Fruit fly (Drosophila melanogaster) whole organism, embryonic: ENCODE results near the gene Syx5.

Source experiments
- Abd-B ChIP-seq: fragments of 200-800 bp; sonication (Bioruptor generic); optimal IDR thresholded peaks from 2 replicates; lab custom pipeline; 2018; ENCODE audit warnings: missing biosample characterization, mild to moderate bottlenecking, missing genetic modification characterization, moderate library complexity
- Atf-2 ChIP-seq: fragments of 200-800 bp; sonication (Bioruptor generic); optimal IDR thresholded peaks from 2 replicates; lab custom pipeline; 2016; ENCODE audit warnings: missing biosample characterization, missing genetic modification characterization
- Atf6 ChIP-seq: fragments of 200-800 bp; sonication (Bioruptor generic); IDR thresholded peaks from 2 replicates; pipeline ENCODE4 v1.3.6; 2022; ENCODE audit warnings: missing biosample characterization, missing genetic modification characterization
- BtbVII ChIP-seq: fragments of 200-800 bp; sonication (Bioruptor generic); optimal IDR thresholded peaks from 3 replicates; lab custom pipeline; 2017; ENCODE audit warnings: missing biosample characterization, mild to moderate bottlenecking, missing genetic modification characterization
- CG11093 ChIP-seq: fragments of 200-800 bp; sonication (Bioruptor generic); IDR thresholded peaks from 3 replicates; pipeline ENCODE4 v1.3.6; 2022; ENCODE audit warnings: missing biosample characterization, missing genetic modification characterization
- CG11398 ChIP-seq: fragments of 200-800 bp; sonication (Bioruptor generic); optimal IDR thresholded peaks from 2 replicates; lab custom pipeline; 2016; ENCODE audit warnings: missing biosample characterization, missing genetic modification characterization
- CG15269 ChIP-seq: fragments of 200-800 bp; sonication (Bioruptor generic); optimal IDR thresholded peaks from 2 replicates; lab custom pipeline; 2018; ENCODE audit warnings: missing biosample characterization, mild to moderate bottlenecking, missing genetic modification characterization, moderate library complexity
- CG16815 ChIP-seq: fragments of 200-800 bp; sonication (Bioruptor generic); optimal IDR thresholded peaks from 3 replicates; lab custom pipeline; 2017; ENCODE audit warnings: missing biosample characterization, mild to moderate bottlenecking, missing genetic modification characterization
- CG17612 ChIP-seq: fragments of 200-800 bp; sonication (Bioruptor generic); IDR thresholded peaks from 2 replicates; pipeline ENCODE4 v1.3.6; 2022; ENCODE audit warnings: missing biosample characterization, missing genetic modification characterization
- CG1792 ChIP-seq: fragments of 200-800 bp; sonication (Bioruptor generic); optimal IDR thresholded peaks from 2 replicates; lab custom pipeline; 2016; ENCODE audit warnings: missing biosample characterization, missing genetic modification characterization
- CG2120 ChIP-seq: fragments of 200-800 bp; sonication (Bioruptor generic); optimal IDR thresholded peaks from 3 replicates; lab custom pipeline; 2016; ENCODE audit warnings: missing biosample characterization, missing genetic modification characterization
- CG2678 ChIP-seq: fragments of 200-800 bp; sonication (Bioruptor generic); optimal IDR thresholded peaks from 3 replicates; lab custom pipeline; 2019; ENCODE audit warnings: missing biosample characterization, mild to moderate bottlenecking, missing genetic modification characterization, moderate library complexity
- CG31224 ChIP-seq: fragments of 200-800 bp; sonication (Bioruptor generic); IDR thresholded peaks from 2 replicates; pipeline ENCODE4 v1.3.6; 2022; ENCODE audit warnings: missing biosample characterization, missing genetic modification characterization
- CG31365 ChIP-seq: fragments of 200-800 bp; sonication (Bioruptor generic); optimal IDR thresholded peaks from 2 replicates; lab custom pipeline; 2018; ENCODE audit warnings: missing biosample characterization, mild to moderate bottlenecking, missing genetic modification characterization
- CG6654 ChIP-seq: fragments of 200-800 bp; sonication (Bioruptor generic); optimal IDR thresholded peaks from 2 replicates; lab custom pipeline; 2017; ENCODE audit warnings: missing biosample characterization, mild to moderate bottlenecking, missing genetic modification characterization
- CG6683 ChIP-seq: fragments of 200-800 bp; sonication (Bioruptor generic); optimal IDR thresholded peaks from 2 replicates; lab custom pipeline; 2017; ENCODE audit warnings: missing biosample characterization, mild to moderate bottlenecking, missing genetic modification characterization, missing genetic modification reagents
- CG7963 ChIP-seq: fragments of 200-800 bp; sonication (Bioruptor generic); IDR thresholded peaks from 3 replicates; pipeline ENCODE4 v1.3.6; 2022; ENCODE audit warnings: missing biosample characterization, missing genetic modification characterization; ENCODE audit not compliant: partially characterized antibody
- CG8281 ChIP-seq: fragments of 200-800 bp; sonication (Bioruptor generic); optimal IDR thresholded peaks from 2 replicates; lab custom pipeline; 2018; ENCODE audit warnings: missing biosample characterization, mild to moderate bottlenecking, missing genetic modification characterization, moderate library complexity
- CG9215 ChIP-seq: fragments of 200-800 bp; sonication (Bioruptor generic); IDR thresholded peaks from 2 replicates; pipeline ENCODE4 v1.3.6; 2022; ENCODE audit warnings: missing biosample characterization, missing genetic modification characterization
- Camta ChIP-seq: fragments of 200-800 bp; sonication (Bioruptor generic); optimal IDR thresholded peaks from 2 replicates; lab custom pipeline; 2016; ENCODE audit warnings: missing biosample characterization, missing genetic modification characterization
- CoRest ChIP-seq: fragments of 200-800 bp; sonication (Bioruptor generic); optimal IDR thresholded peaks from 3 replicates; lab custom pipeline; 2018; ENCODE audit warnings: missing biosample characterization, mild to moderate bottlenecking, missing genetic modification characterization, moderate library complexity
- D19B ChIP-seq: fragments of 200-800 bp; sonication (Bioruptor generic); optimal IDR thresholded peaks from 2 replicates; lab custom pipeline; 2017; ENCODE audit warnings: missing biosample characterization, mild to moderate bottlenecking, missing genetic modification characterization
- Ets65A ChIP-seq: fragments of 200-800 bp; sonication (Bioruptor generic); peaks from one replicate; lab custom pipeline; 2016; ENCODE audit warnings: missing biosample characterization, missing genetic modification characterization
- Gsc ChIP-seq: fragments of 200-800 bp; sonication (Bioruptor generic); IDR thresholded peaks from 2 replicates; pipeline ENCODE4 v1.3.6; 2022; ENCODE audit warnings: missing biosample characterization, missing genetic modification characterization
- H2.0 ChIP-seq: fragments of 200-800 bp; sonication (Bioruptor generic); IDR thresholded peaks from 2 replicates; pipeline ENCODE4 v1.3.6; 2022; ENCODE audit warnings: missing biosample characterization, missing genetic modification characterization
- Mes4 ChIP-seq: fragments of 200-800 bp; sonication (Bioruptor generic); optimal IDR thresholded peaks from 2 replicates; lab custom pipeline; 2016; ENCODE audit warnings: missing biosample characterization, missing genetic modification characterization
- Nf-YA ChIP-seq: fragments of 200-800 bp; sonication (Bioruptor generic); IDR thresholded peaks from 2 replicates; pipeline ENCODE4 v1.3.6; 2022; ENCODE audit warnings: missing biosample characterization, missing genetic modification characterization
- Ptx1 ChIP-seq: fragments of 200-800 bp; sonication (Bioruptor generic); IDR thresholded peaks from 2 replicates; pipeline ENCODE4 v1.3.6; 2022; ENCODE audit warnings: missing biosample characterization, missing genetic modification characterization
- Scr ChIP-seq: fragments of 200-800 bp; sonication (Bioruptor generic); IDR thresholded peaks from 2 replicates; pipeline ENCODE4 v1.3.6; 2022; ENCODE audit warnings: missing biosample characterization, missing genetic modification characterization; ENCODE audit not compliant: partially characterized antibody
- Sry-δ ChIP-seq: fragments of 200-800 bp; sonication (Bioruptor generic); optimal IDR thresholded peaks from 2 replicates; lab custom pipeline; 2016; ENCODE audit warnings: missing biosample characterization, missing genetic modification characterization
- Vsx1 ChIP-seq: fragments of 200-800 bp; sonication (Bioruptor generic); optimal IDR thresholded peaks from 2 replicates; lab custom pipeline; 2017; ENCODE audit warnings: missing biosample characterization, mild to moderate bottlenecking, missing genetic modification characterization, missing genetic modification reagents
- ara ChIP-seq: fragments of 200-800 bp; sonication (Bioruptor generic); IDR thresholded peaks from 2 replicates; pipeline ENCODE4 v1.3.6; 2022; ENCODE audit warnings: missing biosample characterization, missing genetic modification characterization
- fd3F ChIP-seq: fragments of 200-800 bp; sonication (Bioruptor generic); optimal IDR thresholded peaks from 2 replicates; lab custom pipeline; 2018; ENCODE audit warnings: missing biosample characterization, mild to moderate bottlenecking, missing genetic modification characterization, moderate library complexity
- gcm ChIP-seq: fragments of 200-800 bp; sonication (Bioruptor generic); optimal IDR thresholded peaks from 2 replicates; lab custom pipeline; 2019; ENCODE audit warnings: missing biosample characterization, mild to moderate bottlenecking, missing genetic modification characterization, moderate library complexity
- gsb-n ChIP-seq: fragments of 200-800 bp; sonication (Bioruptor generic); optimal IDR thresholded peaks from 3 replicates; lab custom pipeline; 2018; ENCODE audit warnings: missing biosample characterization, mild to moderate bottlenecking, missing genetic modification characterization
- mam ChIP-seq: fragments of 200-800 bp; sonication (Bioruptor generic); optimal IDR thresholded peaks from 3 replicates; lab custom pipeline; 2016; ENCODE audit warnings: missing biosample characterization, missing genetic modification characterization
- nerfin-1 ChIP-seq: fragments of 200-800 bp; sonication (Bioruptor generic); optimal IDR thresholded peaks from 3 replicates; lab custom pipeline; 2019; ENCODE audit warnings: missing biosample characterization, mild to moderate bottlenecking, missing genetic modification characterization, moderate library complexity
- nerfin-2 ChIP-seq: fragments of 200-800 bp; sonication (Bioruptor generic); IDR thresholded peaks from 2 replicates; pipeline ENCODE4 v1.3.6; 2022; ENCODE audit warnings: missing biosample characterization, missing genetic modification characterization; ENCODE audit not compliant: partially characterized antibody
- odd ChIP-seq: fragments of 200-800 bp; sonication (Bioruptor generic); optimal IDR thresholded peaks from 2 replicates; lab custom pipeline; 2017; ENCODE audit warnings: missing biosample characterization, mild to moderate bottlenecking, missing genetic modification characterization
- onecut ChIP-seq: fragments of 200-800 bp; sonication (Bioruptor generic); IDR thresholded peaks from 2 replicates; pipeline ENCODE4 v1.3.6; 2022; ENCODE audit warnings: missing biosample characterization, missing genetic modification characterization
- otp ChIP-seq: fragments of 200-800 bp; sonication (Bioruptor generic); IDR thresholded peaks from 3 replicates; pipeline ENCODE4, ENCODE4 v1.3.6; 2022; ENCODE audit warnings: missing biosample characterization, missing genetic modification characterization
- prd ChIP-seq, 3 experiments: fragments of >200 bp in 2 of 3; fragments of 200-800 bp in 1 of 3; sonication (Bioruptor generic) in 1 of 3; optimal IDR thresholded peaks in 2 of 3; IDR thresholded peaks in 1 of 3; 2 replicates in 2 of 3; 3 replicates in 1 of 3; pipeline versions ENCODE4 v1.3.6 to Lab custom; 2017 to 2022; ENCODE audit warnings: missing biosample characterization in 1 of 3, missing genetic modification characterization in 1 of 3
- pros ChIP-seq: fragments of 200-800 bp; sonication (Bioruptor generic); optimal IDR thresholded peaks from 3 replicates; lab custom pipeline; 2019; ENCODE audit warnings: missing biosample characterization, mild to moderate bottlenecking, missing genetic modification characterization, moderate library complexity
- sisA ChIP-seq: fragments of 200-800 bp; sonication (Bioruptor generic); IDR thresholded peaks from 2 replicates; pipeline ENCODE4 v1.3.6; 2022; ENCODE audit warnings: missing biosample characterization, missing genetic modification characterization
- slbo ChIP-seq: fragments of 200-800 bp; sonication (Bioruptor generic); IDR thresholded peaks from 2 replicates; pipeline ENCODE4 v1.3.6; 2022; ENCODE audit warnings: missing biosample characterization, missing genetic modification characterization
- sug ChIP-seq: fragments of 200-800 bp; optimal IDR thresholded peaks from 2 replicates; lab custom pipeline; 2019; ENCODE audit warnings: missing biosample characterization, mild to moderate bottlenecking, missing genetic modification characterization, moderate library complexity
- tgo ChIP-seq: fragments of 200-800 bp; sonication (Bioruptor generic); IDR thresholded peaks from 3 replicates; pipeline ENCODE4 v1.3.6; 2022; ENCODE audit warnings: missing biosample characterization, missing genetic modification characterization
- tll ChIP-seq, 2 experiments: fragments of 200-800 bp in 1 of 2; fragments of >200 bp in 1 of 2; sonication (Bioruptor generic) in 1 of 2; optimal IDR thresholded peaks; 2 replicates each; lab custom pipeline; 2017 to 2019; ENCODE audit warnings: missing biosample characterization in 2 of 2, missing genetic modification characterization in 2 of 2, mild to moderate bottlenecking in 1 of 2, moderate library complexity in 1 of 2
- trem ChIP-seq: fragments of 200-800 bp; optimal IDR thresholded peaks from 3 replicates; lab custom pipeline; 2019; ENCODE audit warnings: missing biosample characterization, mild to moderate bottlenecking, missing genetic modification characterization, moderate library complexity
- ttk ChIP-seq: fragments of 200-800 bp; sonication (Bioruptor generic); IDR thresholded peaks from 2 replicates; pipeline ENCODE4 v2.1.2; 2022; ENCODE audit warnings: missing biosample characterization, missing genetic modification characterization

Gene Syx5

dm6 chr2L:16285692-16286359 lies 21.3 kb upstream of the Syx5 start (continued):
- TF ChIP-seq tgo (GFP tag; lab: Robert Waterston, UW) (no peak), nerfin-2 (GFP tag; lab: Robert Waterston, UW) (no peak), sug (tag; lab: Kevin White, UChicago) (peak; percentile 56), CG2120 (peak; percentile 88), BtbVII (GFP tag; lab: Kevin White, UChicago) (peak; percentile 79), trem (tag; lab: Kevin White, UChicago) (peak; percentile 78), fd3F (GFP tag; lab: Kevin White, UChicago) (peak; percentile 86), slbo (GFP tag; lab: Robert Waterston, UW) (no peak), mam (peak; percentile 91), prd (optimal IDR thresholded peaks at IDR 0.05; lab: Kevin White, UChicago) (no peak), prd (GFP tag; IDR thresholded peaks at IDR 0.05; lab: Robert Waterston, UW) (no peak), D19B (GFP tag; lab: Kevin White, UChicago) (peak; percentile 75), gsb-n (tag; lab: Kevin White, UChicago) (peak; percentile 80), Camta (GFP tag; lab: Kevin White, UChicago) (peak; percentile 81), Mes4 (GFP tag; lab: Kevin White, UChicago) (peak; percentile 79), pros (GFP tag; lab: Kevin White, UChicago) (no peak), CG8281 (peak; percentile 74), ttk (GFP tag; lab: Robert Waterston, UW) (no peak), Ptx1 (GFP tag; lab: Robert Waterston, UW) (no peak), CG11093 (GFP tag; lab: Robert Waterston, UW) (peak; percentile 80), CG9215 (no peak), Nf-YA (GFP tag; lab: Robert Waterston, UW) (no peak), CG1792 (peak; percentile 74), CG6654 (peak; percentile 66), H2.0 (GFP tag; lab: Robert Waterston, UW) (no peak), tll (GFP tag; optimal IDR thresholded peaks at IDR 0.05; lab: Kevin White, UChicago) (no peak), CG31224 (GFP tag; lab: Robert Waterston, UW) (no peak), CG16815 (GFP tag; lab: Kevin White, UChicago) (peak; percentile 78), Ets65A (GFP tag; lab: Kevin White, UChicago) (peak; percentile 97), Vsx1 (GFP tag; lab: Kevin White, UChicago) (peak; percentile 58), CG17612 (GFP tag; lab: Robert Waterston, UW) (no peak), CoRest (tag; lab: Kevin White, UChicago) (peak; percentile 91), Scr (GFP tag; lab: Robert Waterston, UW) (no peak), Sry-δ (GFP tag; lab: Kevin White, UChicago) (peak; percentile 20), Gsc (GFP tag; lab: Robert Waterston, UW) (no peak), gcm (peak; percentile 82), onecut (GFP tag; lab: Robert Waterston, UW) (peak; percentile 73), ara (GFP tag; lab: Robert Waterston, UW) (no peak), Atf-2 (GFP tag; lab: Kevin White, UChicago) (peak; percentile 81), CG2678 (tag; lab: Kevin White, UChicago) (peak; percentile 92), CG7963 (no peak), otp (GFP tag; lab: Robert Waterston, UW) (no peak), sisA (no peak), nerfin-1 (peak; percentile 73), CG6683 (GFP tag; lab: Kevin White, UChicago) (peak; percentile 33), CG15269 (tag; lab: Kevin White, UChicago) (peak; percentile 91), CG31365 (tag; lab: Kevin White, UChicago) (peak; percentile 63), odd (GFP tag; lab: Kevin White, UChicago) (peak; percentile 24), Atf6 (GFP tag; lab: Robert Waterston, UW) (no peak), CG11398 (GFP tag; lab: Kevin White, UChicago) (peak; percentile 73), Abd-B (GFP tag; lab: Kevin White, UChicago) (peak; percentile 88)
